Worm (Caenorhabditis elegans) whole organism, L4/young adult: ENCODE measurements around the gene C43H6.6.

Experiments
- W03F9.2 ChIP-seq: fragments of 150-350 bp; optimal IDR thresholded peaks from 2 replicates; lab custom pipeline; 2014; ENCODE audit warnings: missing biosample characterization, missing genetic modification characterization
- dao-5 ChIP-seq: sonication (generic microtip); optimal IDR thresholded peaks from 2 replicates; lab custom pipeline; 2016; ENCODE audit warnings: missing genotype, missing genetic modification characterization, moderate library complexity, missing compliant biosample characterization
- him-1 ChIP-seq: sonication (generic microtip); optimal IDR thresholded peaks from 2 replicates; lab custom pipeline; 2016; ENCODE audit warnings: missing genotype, missing genetic modification reagents, missing genetic modification characterization, missing compliant biosample characterization

- no peak for TF ChIP-seq dao-5
- TF ChIP-seq W03F9.2, result no peak
- TF ChIP-seq him-1 (tag; lab: Kevin White, UChicago), result no peak
These were observed 24.7 kb downstream of the C43H6.6 start, which contains the start of gene glr-7 for ce11 chrX:2419777-2420176.
